Fruit fly (Drosophila melanogaster): ENCODE results near the gene CG7886.

The CG7886 gene

dm6 chr3R:14624088-14624619, 18.2 kb downstream of the CG7886 start (continued):
- TF ChIP-seq Scr (GFP tag; IDR thresholded peaks at IDR 0.05; ENCODE audit: partially characterized antibody) (no peak), kay (GFP tag; optimal IDR thresholded peaks at IDR 0.05) (peak; percentile 20), CG16815 (GFP tag; optimal IDR thresholded peaks at IDR 0.05) (peak; percentile 78), Hmr (GFP tag; optimal IDR thresholded peaks at IDR 0.05) (no peak), dmrt99B (tag; optimal IDR thresholded peaks at IDR 0.05) (no peak), nmo (GFP tag; optimal IDR thresholded peaks at IDR 0.05) (peak; percentile 78), CG1233 (GFP tag; optimal IDR thresholded peaks at IDR 0.05) (no peak), twi (tag; optimal IDR thresholded peaks at IDR 0.05) (peak; percentile 11), CG4820 (GFP tag; optimal IDR thresholded peaks at IDR 0.05) (no peak), chn (GFP tag; optimal IDR thresholded peaks at IDR 0.05) (peak; percentile 57), hkb (optimal IDR thresholded peaks at IDR 0.05) (no peak), hkb (GFP tag; IDR thresholded peaks at IDR 0.05) (no peak), Asciz (GFP tag; optimal IDR thresholded peaks at IDR 0.05) (no peak), cad (GFP tag; optimal IDR thresholded peaks at IDR 0.05) (no peak), eyg (GFP tag; optimal IDR thresholded peaks at IDR 0.05) (no peak), CG10543 (GFP tag; optimal IDR thresholded peaks at IDR 0.05) (no peak), CG12219 (GFP tag; optimal IDR thresholded peaks at IDR 0.05) (peak; percentile 45), CG9817 (tag; optimal IDR thresholded peaks at IDR 0.05) (no peak), Mes4 (GFP tag; optimal IDR thresholded peaks at IDR 0.05) (peak; percentile 12), CG2120 (GFP tag; optimal IDR thresholded peaks at IDR 0.05) (no peak), CG14710 (tag; optimal IDR thresholded peaks at IDR 0.05) (peak; percentile 32), br (optimal IDR thresholded peaks at IDR 0.05) (no peak), ranshi (GFP tag; IDR thresholded peaks at IDR 0.05) (no peak), CG7928 (GFP tag; optimal IDR thresholded peaks at IDR 0.05) (no peak), CG5953 (GFP tag; IDR thresholded peaks at IDR 0.05) (no peak), hbn (GFP tag; IDR thresholded peaks at IDR 0.05; ENCODE audit: partially characterized antibody) (no peak), CG4328 (GFP tag; optimal IDR thresholded peaks at IDR 0.05) (no peak), chm (GFP tag; IDR thresholded peaks at IDR 0.05) (no peak), Lpt (GFP tag; optimal IDR thresholded peaks at IDR 0.05) (no peak), esg (GFP tag; conservative IDR thresholded peaks at IDR 0.05) (peak; percentile 15; the same call in 1 of the 2 replicates), ara (GFP tag; IDR thresholded peaks at IDR 0.05) (peak; percentile 42; the same call in 1 of the 2 replicates), Camta (GFP tag; optimal IDR thresholded peaks at IDR 0.05) (no peak), yki (optimal IDR thresholded peaks at IDR 0.05) (no peak), gcm2 (GFP tag; optimal IDR thresholded peaks at IDR 0.05) (no peak), CG7372 (GFP tag; IDR thresholded peaks at IDR 0.05) (no peak), CG18011 (GFP tag; optimal IDR thresholded peaks at IDR 0.05) (no peak), pho (GFP tag; optimal IDR thresholded peaks at IDR 0.05) (no peak), cwo (GFP tag; optimal IDR thresholded peaks at IDR 0.05) (no peak), CG32772 (GFP tag; IDR thresholded peaks at IDR 0.05) (0 out of 2 replicates have a peak, but pooled peaks have one; percentile 25), CG7786 (GFP tag; optimal IDR thresholded peaks at IDR 0.05) (peak; percentile 38), chinmo (GFP tag; IDR thresholded peaks at IDR 0.05; ENCODE audit: partially characterized antibody) (peak; percentile 42; the same call in 1 of the 4 replicates), Hr78 (GFP tag; optimal IDR thresholded peaks at IDR 0.05) (no peak), CG15269 (tag; optimal IDR thresholded peaks at IDR 0.05) (no peak), CG15011 (GFP tag; optimal IDR thresholded peaks at IDR 0.05) (no peak), cato (GFP tag; optimal IDR thresholded peaks at IDR 0.05; ENCODE audit: borderline replicate concordance) (no peak), run (tag; optimal IDR thresholded peaks at IDR 0.05) (no peak), insv (GFP tag; optimal IDR thresholded peaks at IDR 0.05) (no peak), Oli (tag; optimal IDR thresholded peaks at IDR 0.05) (peak; percentile 69), bab2 (GFP tag; optimal IDR thresholded peaks at IDR 0.05) (peak; percentile 20), Side (GFP tag; optimal IDR thresholded peaks at IDR 0.05) (no peak), CG6175 (GFP tag; IDR thresholded peaks at IDR 0.05) (no peak)

All from whole organism, embryonic.